Worm (Caenorhabditis elegans) whole organism, L4 larva: ENCODE results near the gene sulp-4.

ENCODE experiments used
- F49E8.2 ChIP-seq: sonication (generic microtip); optimal IDR thresholded peaks from 2 replicates; lab custom pipeline; 2016; ENCODE audit warnings: missing compliant biosample characterization, mild to moderate bottlenecking, missing genetic modification characterization, borderline replicate concordance
- Y105C5A.15 ChIP-seq: fragments of 200-800 bp; sonication (Bioruptor generic); IDR thresholded peaks from 2 replicates; pipeline ENCODE4 v1.3.6; 2022; ENCODE audit warnings: missing genetic modification characterization, missing compliant biosample characterization
- Y48G9A.11 ChIP-seq: fragments of 200-800 bp; sonication (Bioruptor generic); IDR thresholded peaks from 2 replicates; pipeline ENCODE4 v1.3.6; 2022; ENCODE audit warnings: missing genetic modification reagents, missing genetic modification characterization, missing compliant biosample characterization
- ZK337.2 ChIP-seq: fragments of 200-800 bp; sonication (Bioruptor generic); IDR thresholded peaks from 2 replicates; pipeline ENCODE4 v1.3.6; 2022; ENCODE audit warnings: missing genetic modification reagents, missing genetic modification characterization, missing compliant biosample characterization
- ces-1 ChIP-seq: fragments of 150-350 bp; sonication (generic microtip); optimal IDR thresholded peaks from 4 replicates; lab custom pipeline; 2014; ENCODE audit warnings: missing biosample characterization, missing genetic modification reagents, missing genetic modification characterization
- nhr-11 ChIP-seq: fragments of 150-350 bp; optimal IDR thresholded peaks from 2 replicates; lab custom pipeline; 2014; ENCODE audit warnings: missing biosample characterization, missing genetic modification characterization
- skn-1 ChIP-seq: fragments of 150-350 bp; optimal IDR thresholded peaks from 2 replicates; lab custom pipeline; 2014; ENCODE audit warnings: missing biosample characterization, missing genetic modification characterization

DNA sequence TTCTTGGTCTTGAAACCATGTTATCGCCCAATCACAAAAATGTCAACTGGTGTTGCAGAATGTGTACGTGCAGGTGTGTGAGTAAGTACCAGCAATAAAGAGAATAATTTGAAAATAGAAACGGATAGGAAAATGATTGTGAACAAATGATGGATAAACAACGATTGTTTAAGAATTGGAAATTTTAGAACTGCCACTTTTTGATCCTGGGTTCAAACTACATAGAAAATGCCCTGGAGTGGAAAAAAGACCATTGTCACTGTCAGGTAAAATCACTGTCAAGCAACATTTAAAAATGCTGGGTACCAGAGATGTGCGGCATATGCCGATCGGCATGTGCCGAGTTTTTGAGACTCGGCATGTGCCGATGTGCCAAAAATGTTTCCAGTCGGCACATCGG, 8.1 kb downstream of the sulp-4 start:
- no peak for TF ChIP-seq Y48G9A.11 (GFP tag; lab: Robert Waterston, UW)
- no peak for TF ChIP-seq skn-1
- TF ChIP-seq nhr-11 (tag; lab: Kevin White, UChicago): no peak
- TF ChIP-seq ZK337.2: no peak
- TF ChIP-seq F49E8.2 (tag; lab: Kevin White, UChicago): no peak
- TF ChIP-seq ces-1 (GFP tag; lab: Kevin White, UChicago): no peak
- no peak for TF ChIP-seq Y105C5A.15 (GFP tag; lab: Robert Waterston, UW)
